Worm (Caenorhabditis elegans) whole organism, young adult: ENCODE results near the gene vps-36.

Source experiments
- C17E4.6 ChIP-seq: fragments of 200-800 bp; sonication (Bioruptor generic); IDR thresholded peaks from 2 replicates; pipeline ENCODE4 v1.3.6; 2022; ENCODE audit warnings: missing genetic modification reagents, missing genetic modification characterization, missing compliant biosample characterization
- F39B2.1 ChIP-seq: fragments of 200-800 bp; sonication (Bioruptor generic); IDR thresholded peaks from 2 replicates; pipeline ENCODE4 v1.3.6; 2022; ENCODE audit warnings: missing genetic modification reagents, missing genetic modification characterization, missing compliant biosample characterization
- F57A8.1 ChIP-seq: fragments of 200-800 bp; sonication (Bioruptor generic); optimal IDR thresholded peaks from 2 replicates; lab custom pipeline; 2018; ENCODE audit warnings: mild to moderate bottlenecking, missing genetic modification characterization, moderate library complexity, missing compliant biosample characterization
- F57C9.4 ChIP-seq: sonication (generic microtip); optimal IDR thresholded peaks from 2 replicates; lab custom pipeline; 2017; ENCODE audit warnings: mild to moderate bottlenecking, missing genetic modification characterization, missing compliant biosample characterization
- T26A5.8 ChIP-seq: sonication (generic microtip); optimal IDR thresholded peaks from 2 replicates; lab custom pipeline; 2016; ENCODE audit warnings: missing genetic modification characterization, missing compliant biosample characterization
- Y53F4B.3 ChIP-seq: fragments of 200-800 bp; sonication (Bioruptor generic); IDR thresholded peaks from 2 replicates; pipeline ENCODE4 v1.3.6; 2022; ENCODE audit warnings: missing genetic modification reagents, missing genetic modification characterization, missing compliant biosample characterization
- Y53G8AR.9 ChIP-seq: fragments of 200-800 bp; sonication (Bioruptor generic); conservative IDR thresholded peaks from 2 replicates; pipeline ENCODE4 v1.3.6; 2022; ENCODE audit warnings: missing genetic modification reagents, missing genetic modification characterization, missing compliant biosample characterization
- ZK185.1 ChIP-seq: sonication (generic microtip); optimal IDR thresholded peaks from 2 replicates; lab custom pipeline; 2016; ENCODE audit warnings: mild to moderate bottlenecking, missing genetic modification characterization, missing compliant biosample characterization; ENCODE audit not compliant: poor library complexity, severe bottlenecking
- atf-7 ChIP-seq: sonication (generic microtip); optimal IDR thresholded peaks from 2 replicates; lab custom pipeline; 2017; ENCODE audit warnings: mild to moderate bottlenecking, missing genetic modification characterization, missing compliant biosample characterization
- bed-2 ChIP-seq: fragments of 200-800 bp; sonication (Bioruptor generic); IDR thresholded peaks from 2 replicates; pipeline ENCODE4 v1.3.6; 2022; ENCODE audit warnings: missing genetic modification reagents, missing genetic modification characterization, missing compliant biosample characterization
- ceh-100 ChIP-seq: fragments of 200-800 bp; sonication (Bioruptor generic); IDR thresholded peaks from 2 replicates; pipeline ENCODE4 v1.3.6; 2022; ENCODE audit warnings: missing genetic modification reagents, missing genetic modification characterization, missing compliant biosample characterization
- ceh-79 ChIP-seq: sonication (generic microtip); optimal IDR thresholded peaks from 2 replicates; lab custom pipeline; 2017; ENCODE audit warnings: mild to moderate bottlenecking, missing genetic modification characterization, missing compliant biosample characterization
- dpff-1 ChIP-seq: sonication (generic microtip); optimal IDR thresholded peaks from 2 replicates; lab custom pipeline; 2017; ENCODE audit warnings: mild to moderate bottlenecking, missing genetic modification characterization, missing compliant biosample characterization
- ekl-4 ChIP-seq: fragments of 200-800 bp; sonication (Bioruptor generic); IDR thresholded peaks from 2 replicates; pipeline ENCODE4 v1.3.6; 2022; ENCODE audit warnings: missing genetic modification reagents, missing genetic modification characterization, missing compliant biosample characterization
- gei-17 ChIP-seq: fragments of 200-800 bp; sonication (Bioruptor generic); optimal IDR thresholded peaks from 2 replicates; lab custom pipeline; 2018; ENCODE audit warnings: mild to moderate bottlenecking, missing genetic modification characterization, missing compliant biosample characterization
- hsf-1 ChIP-seq: fragments of 200-800 bp; sonication (Bioruptor generic); IDR thresholded peaks from 2 replicates; pipeline ENCODE4 v1.3.6; 2022; ENCODE audit warnings: missing genetic modification reagents, missing genetic modification characterization, missing compliant biosample characterization
- lin-54 ChIP-seq: fragments of 200-800 bp; sonication (Bioruptor generic); optimal IDR thresholded peaks from 2 replicates; lab custom pipeline; 2018; ENCODE audit warnings: mild to moderate bottlenecking, missing genetic modification characterization, missing compliant biosample characterization
- lsy-27 ChIP-seq: sonication (generic microtip); optimal IDR thresholded peaks from 2 replicates; lab custom pipeline; 2017; ENCODE audit warnings: missing genetic modification characterization, mild to moderate bottlenecking, missing compliant biosample characterization, antibody characterized with exemption, missing genotype, borderline replicate concordance; ENCODE audit not compliant: insufficient read depth
- madf-3 ChIP-seq: fragments of 200-800 bp; sonication (Bioruptor generic); IDR thresholded peaks from 2 replicates; pipeline ENCODE4 v1.3.6; 2022; ENCODE audit warnings: missing genetic modification reagents, missing genetic modification characterization, missing compliant biosample characterization
- nfya-2 ChIP-seq: fragments of 200-800 bp; sonication (Bioruptor generic); IDR thresholded peaks from 2 replicates; pipeline ENCODE4 v1.3.6; 2022; ENCODE audit warnings: missing genetic modification reagents, missing genetic modification characterization, missing compliant biosample characterization
- pbrm-1 ChIP-seq: fragments of 200-800 bp; sonication (Bioruptor generic); IDR thresholded peaks from 2 replicates; pipeline ENCODE4 v1.3.6; 2022; ENCODE audit warnings: missing genetic modification reagents, missing genetic modification characterization, missing compliant biosample characterization
- rcor-1 ChIP-seq: fragments of 200-800 bp; sonication (Bioruptor generic); IDR thresholded peaks from 2 replicates; pipeline ENCODE4 v1.3.6; 2022; ENCODE audit warnings: missing genetic modification reagents, missing genetic modification characterization, missing compliant biosample characterization
- sdz-38 ChIP-seq: sonication (generic microtip); optimal IDR thresholded peaks from 2 replicates; lab custom pipeline; 2016; ENCODE audit warnings: missing genotype, missing genetic modification characterization, missing compliant biosample characterization
- snpc-1.3 ChIP-seq: sonication (generic microtip); optimal IDR thresholded peaks from 2 replicates; lab custom pipeline; 2017; ENCODE audit warnings: missing genetic modification characterization, mild to moderate bottlenecking, missing compliant biosample characterization, antibody characterized with exemption, moderate library complexity, missing genotype, missing genetic modification reagents; ENCODE audit not compliant: insufficient read depth
- snpc-4 ChIP-seq, 5 experiments: fragments of 150-350 bp in 1 of 5; sonication (generic microtip) in 4 of 5; optimal IDR thresholded peaks; 2 replicates each; lab custom pipeline; 2014 to 2018; ENCODE audit warnings: missing genetic modification characterization in 5 of 5, missing biosample characterization in 3 of 5, antibody characterized with exemption in 2 of 5, mild to moderate bottlenecking in 2 of 5, missing compliant biosample characterization in 2 of 5, missing genotype in 2 of 5, moderate library complexity in 2 of 5, missing genetic modification reagents in 1 of 5
- ztf-25 ChIP-seq: fragments of 200-800 bp; sonication (Bioruptor generic); IDR thresholded peaks from 2 replicates; pipeline ENCODE4 v1.3.6; 2022; ENCODE audit warnings: missing genetic modification reagents, missing genetic modification characterization, missing compliant biosample characterization
- ztf-26 ChIP-seq: sonication (generic microtip); optimal IDR thresholded peaks from 2 replicates; lab custom pipeline; 2017; ENCODE audit warnings: missing genetic modification characterization, missing compliant biosample characterization

Gene vps-36

DNA sequence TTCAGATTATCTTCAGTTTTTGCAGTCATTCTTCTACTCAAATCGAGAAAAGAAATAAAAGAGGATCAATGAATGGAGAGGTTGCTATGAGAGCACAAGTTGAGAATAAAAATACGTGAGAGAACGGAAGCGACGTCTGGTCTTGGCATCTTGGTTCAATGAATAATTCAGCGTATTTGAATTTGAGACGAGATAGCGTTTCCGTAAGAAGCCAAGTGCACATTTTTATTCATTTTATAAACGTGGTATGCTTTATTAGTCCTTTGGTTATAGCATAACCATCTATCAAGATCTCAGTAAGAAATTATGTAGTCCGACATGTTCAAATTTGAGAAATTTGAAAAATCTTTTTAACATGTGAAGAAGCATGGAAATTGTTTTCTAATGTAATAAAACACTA lies 42.1 kb downstream of the vps-36 start, which contains the start of gene F58B4.2:
Gene F58B4.2, minus strand, starts transcription at position 101 of the 400 bp plus-strand sequence.
- no peak for TF ChIP-seq lsy-27
- no peak for TF ChIP-seq madf-3 (GFP tag; lab: Robert Waterston, UW)
- no peak for TF ChIP-seq bed-2 (GFP tag; lab: Robert Waterston, UW)
- no peak for TF ChIP-seq sdz-38
- TF ChIP-seq Y53F4B.3 (GFP tag; lab: Robert Waterston, UW) = no peak
- TF ChIP-seq lin-54 (GFP tag; lab: Kevin White, UChicago) = no peak
- TF ChIP-seq hsf-1 (GFP tag; lab: Robert Waterston, UW) = no peak
- TF ChIP-seq snpc-4 (GFP tag; optimal IDR thresholded peaks at IDR 0.05; lab: Kevin White, UChicago) = no peak
- no peak for TF ChIP-seq snpc-4 (tag; optimal IDR thresholded peaks at IDR 0.05; lab: Kevin White, UChicago)
- no peak for TF ChIP-seq F39B2.1
- no peak for TF ChIP-seq F57C9.4

DNA sequence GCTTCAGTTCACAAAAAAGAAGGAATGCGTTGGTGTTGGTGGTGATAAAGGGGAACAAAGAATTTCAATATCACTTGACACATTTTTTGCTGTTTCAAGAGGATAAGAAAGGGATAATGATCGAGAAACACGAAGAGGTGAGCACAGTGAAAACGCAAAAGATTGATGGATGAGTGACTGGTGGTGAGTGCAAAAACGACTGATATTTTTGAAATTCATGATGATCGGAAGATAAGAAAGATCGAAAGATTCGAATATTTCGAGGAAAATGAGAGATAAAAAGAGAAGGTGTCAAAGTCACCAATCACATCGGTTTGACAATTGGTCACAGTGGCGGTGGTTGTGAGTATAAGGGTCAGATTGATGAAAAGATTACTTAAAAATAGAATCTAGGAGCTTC lies 44.5 kb downstream of the vps-36 start:
- TF ChIP-seq ceh-100 (no peak), Y53G8AR.9 (no peak), F57A8.1 (GFP tag; lab: Kevin White, UChicago) (no peak), atf-7 (tag; lab: Kevin White, UChicago) (no peak)

DNA sequence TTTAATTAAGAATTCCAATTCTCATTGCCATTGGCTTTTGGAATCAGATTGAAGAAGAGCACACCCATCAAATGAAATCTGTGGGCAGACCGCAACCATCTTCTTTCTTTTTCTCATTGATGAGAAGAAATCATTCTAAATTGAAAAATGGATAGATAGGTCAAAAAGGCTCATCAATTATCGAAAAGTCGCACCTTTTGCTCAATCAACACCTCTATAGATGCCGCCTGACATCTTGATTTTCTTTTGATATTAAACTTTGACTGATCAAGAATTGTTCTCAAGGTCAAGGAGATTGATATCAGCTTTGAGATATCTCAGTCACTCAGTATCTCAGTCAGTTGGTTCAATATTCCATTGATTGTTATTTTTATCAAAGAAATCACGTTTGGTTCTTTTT lies 50.5 kb downstream of the vps-36 start:
- TF ChIP-seq C17E4.6 (GFP tag; lab: Robert Waterston, UW) (no peak), gei-17 (no peak), ztf-25 (GFP tag; lab: Robert Waterston, UW) (no peak), pbrm-1 (GFP tag; lab: Robert Waterston, UW) (no peak), ceh-79 (tag; lab: Kevin White, UChicago) (no peak), nfya-2 (no peak), rcor-1 (GFP tag; lab: Robert Waterston, UW) (no peak), ekl-4 (GFP tag; lab: Robert Waterston, UW) (no peak), snpc-4 (GFP tag; optimal IDR thresholded peaks at IDR 0.05; lab: Kevin White, UChicago) (no peak), snpc-4 (tag; optimal IDR thresholded peaks at IDR 0.05; lab: Kevin White, UChicago) (no peak), ztf-26 (no peak), hsf-1 (GFP tag; lab: Robert Waterston, UW) (no peak), T26A5.8 (no peak)

DNA sequence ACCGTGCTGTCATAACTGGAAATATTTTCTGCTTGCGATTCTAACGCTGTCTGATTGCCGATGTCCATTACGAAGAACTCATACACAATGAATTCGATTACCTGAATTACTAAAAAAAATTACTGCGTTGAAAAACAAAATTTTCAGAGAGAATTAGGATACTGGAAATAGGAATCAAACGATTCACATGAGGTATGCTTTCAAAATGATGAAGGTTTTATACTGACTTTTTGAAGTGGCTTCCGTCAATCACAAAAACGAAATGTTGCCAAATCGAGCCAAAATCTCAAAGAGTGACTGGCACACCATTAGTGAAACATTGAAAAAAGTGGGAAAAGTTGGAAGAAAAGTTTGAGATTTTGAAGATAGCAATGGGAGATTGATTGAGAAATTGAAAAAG lies 51.4 kb downstream of the vps-36 start, which contains the start of gene zzz-1:
Gene zzz-1, minus strand, starts transcription at position 101 of the 400 bp plus-strand sequence.
- no peak for TF ChIP-seq dpff-1 (tag; lab: Kevin White, UChicago)
- no peak for TF ChIP-seq F39B2.1
- TF ChIP-seq snpc-1.3 = no peak
- TF ChIP-seq ZK185.1 = no peak
- TF ChIP-seq hsf-1 (GFP tag; lab: Robert Waterston, UW) = no peak
- TF ChIP-seq snpc-4 (GFP tag; optimal IDR thresholded peaks at IDR 0.05; lab: Kevin White, UChicago) = no peak
- TF ChIP-seq snpc-4 (tag; optimal IDR thresholded peaks at IDR 0.05; lab: Kevin White, UChicago) = no peak
